Fruit fly (Drosophila melanogaster) whole organism, embryonic: ENCODE data around the gene CG17652.
A peak's percentile ranks its signal among the peaks of the same experiment; 100 is the strongest.

ENCODE experiments used
- BtbVII ChIP-seq: fragments of 200-800 bp; sonication (Bioruptor generic); optimal IDR thresholded peaks from 3 replicates; lab custom pipeline; 2017; ENCODE audit warnings: missing biosample characterization, mild to moderate bottlenecking, missing genetic modification characterization
- CG10267 ChIP-seq: fragments of 200-800 bp; sonication (Bioruptor generic); optimal IDR thresholded peaks from 2 replicates; lab custom pipeline; 2018; ENCODE audit warnings: missing biosample characterization, mild to moderate bottlenecking, missing genetic modification characterization, moderate library complexity
- CG10979 ChIP-seq: fragments of 200-800 bp; sonication (Bioruptor generic); optimal IDR thresholded peaks from 2 replicates; lab custom pipeline; 2018; ENCODE audit warnings: missing biosample characterization, mild to moderate bottlenecking, missing genetic modification characterization, moderate library complexity
- CG11723 ChIP-seq: fragments of 200-800 bp; sonication (Bioruptor generic); optimal IDR thresholded peaks from 2 replicates; lab custom pipeline; 2017; ENCODE audit warnings: missing biosample characterization, mild to moderate bottlenecking, missing genetic modification characterization
- CG13296 ChIP-seq: fragments of 200-800 bp; sonication (Bioruptor generic); optimal IDR thresholded peaks from 3 replicates; lab custom pipeline; 2018; ENCODE audit warnings: missing biosample characterization, mild to moderate bottlenecking, missing genetic modification characterization
- CG15479 ChIP-seq: fragments of 200-800 bp; sonication (Bioruptor generic); optimal IDR thresholded peaks from 3 replicates; lab custom pipeline; 2019; ENCODE audit warnings: missing biosample characterization, mild to moderate bottlenecking, missing genetic modification characterization, moderate library complexity
- CG15696 ChIP-seq: fragments of 200-800 bp; sonication (Bioruptor generic); optimal IDR thresholded peaks from 2 replicates; lab custom pipeline; 2019; ENCODE audit warnings: missing biosample characterization, mild to moderate bottlenecking, missing genetic modification characterization, moderate library complexity
- CG16813 ChIP-seq: fragments of 200-800 bp; sonication (Bioruptor generic); IDR thresholded peaks from 3 replicates; pipeline ENCODE4 v1.3.6; 2022; ENCODE audit warnings: missing biosample characterization, missing genetic modification characterization; ENCODE audit not compliant: partially characterized antibody
- CG2202 ChIP-seq: fragments of 200-800 bp; sonication (Bioruptor generic); optimal IDR thresholded peaks from 2 replicates; lab custom pipeline; 2018; ENCODE audit warnings: missing biosample characterization, mild to moderate bottlenecking, missing genetic modification characterization
- CG32772 ChIP-seq: fragments of 200-800 bp; sonication (Bioruptor generic); IDR thresholded peaks from 2 replicates; pipeline ENCODE4 v1.3.6; 2022; ENCODE audit warnings: missing biosample characterization, missing genetic modification characterization
- CG4404 ChIP-seq: fragments of 200-800 bp; sonication (Bioruptor generic); IDR thresholded peaks from 2 replicates; pipeline ENCODE4 v1.3.6; 2022; ENCODE audit warnings: missing biosample characterization, missing genetic modification characterization
- CG4424 ChIP-seq: fragments of 200-800 bp; sonication (Bioruptor generic); optimal IDR thresholded peaks from 3 replicates; lab custom pipeline; 2016; ENCODE audit warnings: missing biosample characterization, missing genetic modification characterization
- CG4617 ChIP-seq: fragments of 200-800 bp; sonication (Bioruptor generic); optimal IDR thresholded peaks from 3 replicates; lab custom pipeline; 2016; ENCODE audit warnings: missing biosample characterization, missing genetic modification characterization, borderline replicate concordance
- CG4820 ChIP-seq: fragments of 200-800 bp; sonication (Bioruptor generic); optimal IDR thresholded peaks from 3 replicates; lab custom pipeline; 2016; ENCODE audit warnings: missing biosample characterization, missing genetic modification characterization
- CG6175 ChIP-seq: fragments of 200-800 bp; sonication (Bioruptor generic); IDR thresholded peaks from 3 replicates; pipeline ENCODE4 v1.3.6; 2022; ENCODE audit warnings: missing biosample characterization, missing genetic modification characterization
- CG6254 ChIP-seq: fragments of 200-800 bp; sonication (Bioruptor generic); optimal IDR thresholded peaks from 3 replicates; lab custom pipeline; 2017; ENCODE audit warnings: mild to moderate bottlenecking, missing biosample characterization, missing genetic modification reagents, missing genetic modification characterization
- CG6654 ChIP-seq: fragments of 200-800 bp; sonication (Bioruptor generic); optimal IDR thresholded peaks from 2 replicates; lab custom pipeline; 2017; ENCODE audit warnings: missing biosample characterization, mild to moderate bottlenecking, missing genetic modification characterization
- CG8290 ChIP-seq, 3 experiments: fragments of 200-800 bp; sonication (Bioruptor generic); optimal IDR thresholded peaks; 2 replicates each; lab custom pipeline; 2016 to 2019; ENCODE audit warnings: missing biosample characterization in 3 of 3, missing genetic modification characterization in 3 of 3, mild to moderate bottlenecking in 2 of 3, moderate library complexity in 1 of 3
- CG8359 ChIP-seq: fragments of 200-800 bp; sonication (Bioruptor generic); optimal IDR thresholded peaks from 2 replicates; lab custom pipeline; 2017; ENCODE audit warnings: missing biosample characterization, mild to moderate bottlenecking, missing genetic modification characterization, borderline replicate concordance
- CG9876 ChIP-seq: fragments of 200-800 bp; sonication (Bioruptor generic); optimal IDR thresholded peaks from 2 replicates; lab custom pipeline; 2016; ENCODE audit warnings: missing biosample characterization, missing genetic modification characterization
- D19B ChIP-seq: fragments of 200-800 bp; sonication (Bioruptor generic); optimal IDR thresholded peaks from 2 replicates; lab custom pipeline; 2017; ENCODE audit warnings: missing biosample characterization, mild to moderate bottlenecking, missing genetic modification characterization
- Elba2 ChIP-seq: fragments of 200-800 bp; sonication (Bioruptor generic); optimal IDR thresholded peaks from 3 replicates; lab custom pipeline; 2016; ENCODE audit warnings: missing biosample characterization, missing genetic modification characterization
- Gsc ChIP-seq: fragments of 200-800 bp; sonication (Bioruptor generic); IDR thresholded peaks from 2 replicates; pipeline ENCODE4 v1.3.6; 2022; ENCODE audit warnings: missing biosample characterization, missing genetic modification characterization
- Hey ChIP-seq: fragments of 200-800 bp; sonication (Bioruptor generic); optimal IDR thresholded peaks from 3 replicates; lab custom pipeline; 2018; ENCODE audit warnings: missing biosample characterization, mild to moderate bottlenecking, missing genetic modification characterization
- Hmx ChIP-seq: fragments of 200-800 bp; sonication (Bioruptor generic); optimal IDR thresholded peaks from 2 replicates; lab custom pipeline; 2016; ENCODE audit warnings: missing biosample characterization, missing genetic modification characterization
- Hr39 ChIP-seq: fragments of >200 bp; optimal IDR thresholded peaks from 2 replicates; lab custom pipeline; 2017
- PHDP ChIP-seq: fragments of 200-800 bp; sonication (Bioruptor generic); optimal IDR thresholded peaks from 3 replicates; lab custom pipeline; 2018; ENCODE audit warnings: missing biosample characterization, mild to moderate bottlenecking, missing genetic modification characterization, moderate library complexity
- Poxn ChIP-seq: fragments of 200-800 bp; sonication (Bioruptor generic); IDR thresholded peaks from 2 replicates; pipeline ENCODE4 v1.3.6; 2022; ENCODE audit warnings: missing biosample characterization, missing genetic modification characterization
- Vsx1 ChIP-seq: fragments of 200-800 bp; sonication (Bioruptor generic); optimal IDR thresholded peaks from 2 replicates; lab custom pipeline; 2017; ENCODE audit warnings: missing biosample characterization, mild to moderate bottlenecking, missing genetic modification characterization, missing genetic modification reagents
- az2 ChIP-seq: fragments of 200-800 bp; sonication (Bioruptor generic); optimal IDR thresholded peaks from 3 replicates; lab custom pipeline; 2016; ENCODE audit warnings: missing biosample characterization, missing genetic modification characterization
- bcd ChIP-seq: fragments of 200-800 bp; sonication (Bioruptor generic); optimal IDR thresholded peaks from 2 replicates; lab custom pipeline; 2017; ENCODE audit warnings: missing biosample characterization, mild to moderate bottlenecking, missing genetic modification characterization
- cad ChIP-seq: fragments of >200 bp; optimal IDR thresholded peaks from 2 replicates; lab custom pipeline; 2017; ENCODE audit warnings: missing biosample characterization, missing genetic modification characterization
- cg ChIP-seq: fragments of 200-800 bp; sonication (Bioruptor generic); optimal IDR thresholded peaks from 3 replicates; lab custom pipeline; 2019; ENCODE audit warnings: missing biosample characterization, mild to moderate bottlenecking, missing genetic modification characterization, moderate library complexity
- cwo ChIP-seq: fragments of 200-800 bp; sonication (Bioruptor generic); optimal IDR thresholded peaks from 3 replicates; lab custom pipeline; 2017; ENCODE audit warnings: missing biosample characterization, missing genetic modification characterization, mild to moderate bottlenecking, moderate library complexity, missing genetic modification reagents
- exex ChIP-seq: fragments of 200-800 bp; sonication (Bioruptor generic); optimal IDR thresholded peaks from 4 replicates; lab custom pipeline; 2018; ENCODE audit warnings: missing biosample characterization, mild to moderate bottlenecking, missing genetic modification characterization, moderate library complexity
- fd3F ChIP-seq: fragments of 200-800 bp; sonication (Bioruptor generic); optimal IDR thresholded peaks from 2 replicates; lab custom pipeline; 2018; ENCODE audit warnings: missing biosample characterization, mild to moderate bottlenecking, missing genetic modification characterization, moderate library complexity
- fu2 ChIP-seq: fragments of 200-800 bp; sonication (Bioruptor generic); optimal IDR thresholded peaks from 2 replicates; lab custom pipeline; 2016; ENCODE audit warnings: missing biosample characterization, missing genetic modification characterization
- gfzf ChIP-seq: fragments of 200-800 bp; sonication (Bioruptor generic); optimal IDR thresholded peaks from 2 replicates; lab custom pipeline; 2016; ENCODE audit warnings: missing biosample characterization, mild to moderate bottlenecking, missing genetic modification characterization, moderate library complexity
- grau ChIP-seq: fragments of 200-800 bp; optimal IDR thresholded peaks from 3 replicates; lab custom pipeline; 2019; ENCODE audit warnings: missing biosample characterization, mild to moderate bottlenecking, missing genetic modification characterization, moderate library complexity
- h ChIP-seq: fragments of >200 bp; optimal IDR thresholded peaks from 2 replicates; lab custom pipeline; 2017
- klu ChIP-seq: fragments of 200-800 bp; sonication (Bioruptor generic); IDR thresholded peaks from 2 replicates; pipeline ENCODE4 v1.3.6; 2022; ENCODE audit warnings: missing biosample characterization, missing genetic modification characterization
- lilli ChIP-seq: fragments of 200-800 bp; sonication (Bioruptor generic); optimal IDR thresholded peaks from 3 replicates; lab custom pipeline; 2016; ENCODE audit warnings: missing biosample characterization, missing genetic modification characterization
- maf-S ChIP-seq: fragments of 200-800 bp; sonication (Bioruptor generic); optimal IDR thresholded peaks from 2 replicates; lab custom pipeline; 2016; ENCODE audit warnings: missing biosample characterization, missing genetic modification characterization
- onecut ChIP-seq: fragments of 200-800 bp; sonication (Bioruptor generic); IDR thresholded peaks from 2 replicates; pipeline ENCODE4 v1.3.6; 2022; ENCODE audit warnings: missing biosample characterization, missing genetic modification characterization
- p53 ChIP-seq: fragments of 200-800 bp; sonication (Bioruptor generic); optimal IDR thresholded peaks from 2 replicates; lab custom pipeline; 2016; ENCODE audit warnings: missing biosample characterization, missing genetic modification characterization
- peb ChIP-seq: fragments of 200-800 bp; sonication (Bioruptor generic); IDR thresholded peaks from 2 replicates; pipeline ENCODE4 v1.3.6; 2022; ENCODE audit warnings: missing biosample characterization, missing genetic modification characterization
- sd ChIP-seq: fragments of 200-800 bp; sonication (Bioruptor generic); optimal IDR thresholded peaks from 3 replicates; lab custom pipeline; 2018; ENCODE audit warnings: missing biosample characterization, mild to moderate bottlenecking, missing genetic modification characterization, moderate library complexity
- trh ChIP-seq: fragments of 200-800 bp; sonication (Bioruptor generic); optimal IDR thresholded peaks from 2 replicates; lab custom pipeline; 2016; ENCODE audit warnings: missing biosample characterization, missing genetic modification characterization
- tup ChIP-seq: fragments of 200-800 bp; sonication (Bioruptor generic); optimal IDR thresholded peaks from 2 replicates; lab custom pipeline; 2016; ENCODE audit warnings: missing biosample characterization, mild to moderate bottlenecking, missing genetic modification characterization, moderate library complexity
- vvl ChIP-seq: fragments of 200-800 bp; sonication (Bioruptor generic); IDR thresholded peaks from 2 replicates; pipeline ENCODE4 v1.3.6; 2022; ENCODE audit warnings: missing biosample characterization, missing genetic modification characterization
- zfh1 ChIP-seq: fragments of 200-800 bp; sonication (Bioruptor generic); IDR thresholded peaks from 3 replicates; pipeline ENCODE4 v1.3.6; 2022; ENCODE audit warnings: missing biosample characterization, missing genetic modification characterization

Gene CG17652

dm6 chr2L:1737057-1737581 is 5.0 kb upstream of the CG17652 start (continued):
- TF ChIP-seq tup (GFP tag; lab: Kevin White, UChicago): peak; percentile 79
- TF ChIP-seq CG13296 (GFP tag; lab: Kevin White, UChicago): peak; percentile 36
- TF ChIP-seq CG6254 (GFP tag; lab: Kevin White, UChicago): peak; percentile 77
- TF ChIP-seq cwo (GFP tag; lab: Kevin White, UChicago): peak; percentile 77
- TF ChIP-seq CG15479 (GFP tag; lab: Kevin White, UChicago): peak; percentile 8
- TF ChIP-seq trh (GFP tag; lab: Kevin White, UChicago): peak; percentile 64
- peak; percentile 83 for TF ChIP-seq fu2
- TF ChIP-seq cad: no peak
- TF ChIP-seq Poxn (GFP tag; lab: Robert Waterston, UW): peak; percentile 66
- peak; percentile 80 for TF ChIP-seq maf-S
- TF ChIP-seq D19B (GFP tag; lab: Kevin White, UChicago): peak; percentile 97
- peak; percentile 81 for TF ChIP-seq grau
- TF ChIP-seq bcd (GFP tag; lab: Kevin White, UChicago): peak; percentile 87
- TF ChIP-seq klu (GFP tag; lab: Robert Waterston, UW): peak; percentile 85
- peak; percentile 90 for TF ChIP-seq vvl
- peak; percentile 51 for TF ChIP-seq CG8359 (GFP tag; lab: Kevin White, UChicago)

dm6 chr2L:1735133-1735532 is 3.0 kb upstream of the CG17652 start:
- TF ChIP-seq CG11723 (GFP tag; lab: Kevin White, UChicago) (no peak), h (lab: Kevin White, UChicago) (no peak), Hey (tag; lab: Kevin White, UChicago) (no peak), CG4404 (GFP tag; lab: Robert Waterston, UW) (no peak), CG4424 (GFP tag; lab: Kevin White, UChicago) (no peak), Hr39 (no peak), Gsc (GFP tag; lab: Robert Waterston, UW) (no peak), BtbVII (GFP tag; lab: Kevin White, UChicago) (no peak), Elba2 (GFP tag; lab: Kevin White, UChicago) (no peak), CG10979 (tag; lab: Kevin White, UChicago) (no peak), CG32772 (GFP tag; lab: Robert Waterston, UW) (no peak), p53 (GFP tag; lab: Kevin White, UChicago) (no peak), CG2202 (tag; lab: Kevin White, UChicago) (peak; percentile 2), sd (tag; lab: Kevin White, UChicago) (peak; percentile 32), CG4617 (GFP tag; lab: Kevin White, UChicago) (no peak), cg (GFP tag; lab: Kevin White, UChicago) (no peak), CG6654 (GFP tag; lab: Kevin White, UChicago) (no peak), PHDP (tag; lab: Kevin White, UChicago) (peak; percentile 9), exex (tag; lab: Kevin White, UChicago) (no peak), fd3F (GFP tag; lab: Kevin White, UChicago) (no peak), CG8290 (GFP tag; optimal IDR thresholded peaks at IDR 0.05; lab: Kevin White, UChicago) (no peak), CG8290 (tag; optimal IDR thresholded peaks at IDR 0.05; lab: Kevin White, UChicago) (peak in 1 of 2 experiments; percentile 27), CG9876 (GFP tag; lab: Kevin White, UChicago) (no peak), zfh1 (GFP tag; lab: Robert Waterston, UW) (no peak), CG15696 (tag; lab: Kevin White, UChicago) (no peak), CG10267 (tag; lab: Kevin White, UChicago) (no peak), CG6175 (GFP tag; lab: Robert Waterston, UW) (no peak), az2 (GFP tag; lab: Kevin White, UChicago) (no peak), Hmx (GFP tag; lab: Kevin White, UChicago) (no peak), peb (no peak), CG4820 (GFP tag; lab: Kevin White, UChicago) (no peak), lilli (GFP tag; lab: Kevin White, UChicago) (no peak), onecut (GFP tag; lab: Robert Waterston, UW) (no peak), vvl (peak; percentile 16; the same call in 1 of the 2 replicates), gfzf (GFP tag; lab: Kevin White, UChicago) (no peak), CG16813 (no peak), Vsx1 (GFP tag; lab: Kevin White, UChicago) (peak; percentile 11)
